Worm (Caenorhabditis elegans): ENCODE results near the gene srd-19.

The srd-19 gene

ce11 chrV:13462974-13463373 lies 34.4 kb upstream of the srd-19 start, which contains the start of gene frm-10 (continued):
- peak; percentile 54 for TF ChIP-seq unc-62 (GFP tag; optimal IDR thresholded peaks at IDR 0.05)
- TF ChIP-seq nhr-90 (tag; optimal IDR thresholded peaks at IDR 0.05), result peak; percentile 45
- TF ChIP-seq bed-2 (GFP tag; IDR thresholded peaks at IDR 0.05), result no peak
- no peak for TF ChIP-seq snpc-3.4 (tag; optimal IDR thresholded peaks at IDR 0.05)
- TF ChIP-seq F33H1.4 (GFP tag; IDR thresholded peaks at IDR 0.05), result no peak
- peak; percentile 99 for TF ChIP-seq cebp-1 (GFP tag; IDR thresholded peaks at IDR 0.05)
- peak; percentile 100 for TF ChIP-seq cebp-1 (tag; optimal IDR thresholded peaks at IDR 0.05)
- TF ChIP-seq nhr-179 (tag; optimal IDR thresholded peaks at IDR 0.05), result no peak
- TF ChIP-seq ceh-58 (GFP tag; IDR thresholded peaks at IDR 0.05), result no peak
- TF ChIP-seq madf-10 (tag; optimal IDR thresholded peaks at IDR 0.05), result peak; percentile 74
- no peak for TF ChIP-seq F23B12.7 (tag; optimal IDR thresholded peaks at IDR 0.05; ENCODE audit: insufficient read depth)
- TF ChIP-seq unc-130 (GFP tag; optimal IDR thresholded peaks at IDR 0.05), result no peak
- TF ChIP-seq lin-26 (GFP tag; IDR thresholded peaks at IDR 0.05), result no peak
- no peak for TF ChIP-seq F10E7.11 (tag; optimal IDR thresholded peaks at IDR 0.05)
- peak; percentile 34; the same call in 1 of the 2 replicates for TF ChIP-seq K11D2.4 (GFP tag; IDR thresholded peaks at IDR 0.05)
- peak; percentile 69 for TF ChIP-seq lin-40 (tag; optimal IDR thresholded peaks at IDR 0.05)
- no peak for TF ChIP-seq ceh-91 (GFP tag; IDR thresholded peaks at IDR 0.05)
- 0 out of 2 replicates have a peak, but pooled peaks have one; percentile 36 for TF ChIP-seq rcor-1 (GFP tag; IDR thresholded peaks at IDR 0.05)
- no peak for TF ChIP-seq B0261.1 (tag; optimal IDR thresholded peaks at IDR 0.05)
- TF ChIP-seq Y53G8AR.9 (GFP tag; conservative IDR thresholded peaks at IDR 0.05), result no peak
- TF ChIP-seq zim-3 (tag; optimal IDR thresholded peaks at IDR 0.05), result no peak
- TF ChIP-seq Y56A3A.18 (GFP tag; IDR thresholded peaks at IDR 0.05), result no peak
- no peak for TF ChIP-seq nhr-120 (GFP tag; IDR thresholded peaks at IDR 0.05)
- no peak for TF ChIP-seq rec-8 (tag; optimal IDR thresholded peaks at IDR 0.05)
- no peak for TF ChIP-seq lsl-1 (GFP tag; optimal IDR thresholded peaks at IDR 0.05)
- peak; percentile 74; the same call in 1 of the 2 replicates for TF ChIP-seq nfyb-1 (GFP tag; IDR thresholded peaks at IDR 0.05)
- no peak for TF ChIP-seq ekl-4 (GFP tag; IDR thresholded peaks at IDR 0.05)
- no peak for TF ChIP-seq snpc-4 (GFP tag; optimal IDR thresholded peaks at IDR 0.05)
- peak in 2 of 4 experiments; percentile 45 to 59 for TF ChIP-seq snpc-4 (tag; optimal IDR thresholded peaks at IDR 0.05)
- no peak for TF ChIP-seq mes-4 (tag; optimal IDR thresholded peaks at IDR 0.05)
- no peak for TF ChIP-seq Y95B8A.8 (GFP tag; IDR thresholded peaks at IDR 0.05)
- no peak for TF ChIP-seq tbx-9 (tag; optimal IDR thresholded peaks at IDR 0.05; ENCODE audit: borderline replicate concordance)
- TF ChIP-seq gei-17 (GFP tag; optimal IDR thresholded peaks at IDR 0.05), result no peak
- peak; percentile 94 for TF ChIP-seq nhr-80 (tag; optimal IDR thresholded peaks at IDR 0.05)
- TF ChIP-seq hlh-26 (GFP tag; conservative IDR thresholded peaks at IDR 0.05), result no peak
- peak; percentile 40 to 79 for TF ChIP-seq let-607 (tag; optimal IDR thresholded peaks at IDR 0.05)
- peak; percentile 54 for TF ChIP-seq ZK185.1 (tag; optimal IDR thresholded peaks at IDR 0.05; ENCODE audit: poor library complexity, severe bottlenecking)
- 0 out of 2 replicates have a peak, but pooled peaks have one; percentile 34 for TF ChIP-seq attf-3 (GFP tag; conservative IDR thresholded peaks at IDR 0.05)
- peak; percentile 84 for TF ChIP-seq atf-7 (tag; optimal IDR thresholded peaks at IDR 0.05)
- peak; percentile 39 for TF ChIP-seq ztf-18 (tag; optimal IDR thresholded peaks at IDR 0.05)
- no peak for TF ChIP-seq ama-1 (optimal IDR thresholded peaks at IDR 0.05)
- TF ChIP-seq ama-1 (GFP tag; optimal IDR thresholded peaks at IDR 0.05), result no peak
- TF ChIP-seq dpl-1 (GFP tag; optimal IDR thresholded peaks at IDR 0.05), result no peak
- TF ChIP-seq mel-28 (tag; optimal IDR thresholded peaks at IDR 0.05; ENCODE audit: borderline replicate concordance), result no peak
- TF ChIP-seq C06A6.2 (GFP tag; conservative IDR thresholded peaks at IDR 0.05), result peak; percentile 51; the same call in 1 of the 2 replicates
- TF ChIP-seq sptf-2 (GFP tag; optimal IDR thresholded peaks at IDR 0.05), result no peak
- TF ChIP-seq pha-4 (tag; optimal IDR thresholded peaks at IDR 0.05), result peak; percentile 34
- TF ChIP-seq snpc-1.3 (tag; optimal IDR thresholded peaks at IDR 0.05; ENCODE audit: insufficient read depth), result no peak
- TF ChIP-seq pbrm-1 (GFP tag; IDR thresholded peaks at IDR 0.05), result peak; percentile 58; the same call in 1 of the 2 replicates

Measured in whole organism, young adult.